Worm (Caenorhabditis elegans) whole organism, L2 larva: ENCODE results near the gene ndua-7.

Experiments used
- C34F6.9 ChIP-seq: fragments of 150-350 bp; optimal IDR thresholded peaks from 2 replicates; lab custom pipeline; 2014; ENCODE audit warnings: missing biosample characterization, missing genetic modification characterization
- F13H6.1 ChIP-seq: sonication (generic microtip); optimal IDR thresholded peaks from 2 replicates; lab custom pipeline; 2016; ENCODE audit warnings: missing genetic modification characterization, missing compliant biosample characterization
- R02D3.7 ChIP-seq: fragments of 150-350 bp; optimal IDR thresholded peaks from 2 replicates; lab custom pipeline; 2014; ENCODE audit warnings: missing biosample characterization, missing genetic modification characterization
- Y55F3AM.14 ChIP-seq: fragments of 200-800 bp; sonication (Bioruptor generic); optimal IDR thresholded peaks from 2 replicates; lab custom pipeline; 2018; ENCODE audit warnings: mild to moderate bottlenecking, missing genetic modification characterization, missing compliant biosample characterization
- ZK546.5 ChIP-seq: sonication (generic microtip); optimal IDR thresholded peaks from 2 replicates; lab custom pipeline; 2017; ENCODE audit warnings: missing biosample characterization, missing genetic modification characterization
- alr-1 ChIP-seq: fragments of 150-350 bp; optimal IDR thresholded peaks from 2 replicates; lab custom pipeline; 2014; ENCODE audit warnings: missing biosample characterization, missing genetic modification characterization
- blmp-1 ChIP-seq: sonication (generic microtip); optimal IDR thresholded peaks from 2 replicates; lab custom pipeline; 2017; ENCODE audit warnings: missing genetic modification characterization, mild to moderate bottlenecking, missing compliant biosample characterization, antibody characterized with exemption, moderate library complexity; ENCODE audit not compliant: insufficient read depth
- ceh-82 ChIP-seq: fragments of 150-350 bp; optimal IDR thresholded peaks from 2 replicates; lab custom pipeline; 2014; ENCODE audit warnings: missing biosample characterization, missing genetic modification characterization
- dmd-4 ChIP-seq: sonication (generic microtip); optimal IDR thresholded peaks from 2 replicates; lab custom pipeline; 2017; ENCODE audit warnings: missing biosample characterization, missing genetic modification characterization
- elt-1 ChIP-seq: fragments of 150-350 bp; optimal IDR thresholded peaks from 2 replicates; lab custom pipeline; 2014; ENCODE audit warnings: missing biosample characterization, missing genetic modification characterization
- elt-3 ChIP-seq: sonication (generic microtip); optimal IDR thresholded peaks from 2 replicates; lab custom pipeline; 2017; ENCODE audit warnings: missing biosample characterization, missing genetic modification characterization
- fos-1 ChIP-seq: fragments of 150-350 bp; optimal IDR thresholded peaks from 2 replicates; lab custom pipeline; 2014; ENCODE audit warnings: missing biosample characterization, missing genetic modification characterization
- gmeb-1 ChIP-seq: fragments of 150-350 bp; optimal IDR thresholded peaks from 2 replicates; lab custom pipeline; 2014; ENCODE audit warnings: missing biosample characterization, missing genetic modification characterization
- lin-13 ChIP-seq: fragments of 150-350 bp; optimal IDR thresholded peaks from 2 replicates; lab custom pipeline; 2014; ENCODE audit warnings: missing biosample characterization, missing genetic modification reagents, missing genetic modification characterization
- lin-39 ChIP-seq: fragments of 150-350 bp; optimal IDR thresholded peaks from 2 replicates; lab custom pipeline; 2014; ENCODE audit warnings: missing biosample characterization, missing genetic modification reagents, missing genetic modification characterization
- mab-5 ChIP-seq: fragments of 150-350 bp; optimal IDR thresholded peaks from 2 replicates; lab custom pipeline; 2014; ENCODE audit warnings: missing biosample characterization, missing genetic modification characterization
- mbf-1 ChIP-seq: sonication (generic microtip); optimal IDR thresholded peaks from 2 replicates; lab custom pipeline; 2017; ENCODE audit warnings: missing biosample characterization, missing genetic modification characterization
- nhr-10 ChIP-seq: sonication (generic microtip); optimal IDR thresholded peaks from 2 replicates; lab custom pipeline; 2017; ENCODE audit warnings: missing biosample characterization, missing genetic modification characterization
- nhr-12 ChIP-seq: fragments of 150-350 bp; optimal IDR thresholded peaks from 2 replicates; lab custom pipeline; 2014; ENCODE audit warnings: missing biosample characterization, missing genetic modification characterization
- nhr-129 ChIP-seq: fragments of 150-350 bp; optimal IDR thresholded peaks from 2 replicates; lab custom pipeline; 2014; ENCODE audit warnings: missing biosample characterization, missing genetic modification characterization
- nhr-23 ChIP-seq: fragments of 150-350 bp; optimal IDR thresholded peaks from 2 replicates; lab custom pipeline; 2014; ENCODE audit warnings: missing biosample characterization, missing genetic modification reagents, missing genetic modification characterization
- nhr-237 ChIP-seq: fragments of 150-350 bp; optimal IDR thresholded peaks from 2 replicates; lab custom pipeline; 2014; ENCODE audit warnings: missing biosample characterization, missing genetic modification characterization
- nhr-6 ChIP-seq: fragments of 150-350 bp; optimal IDR thresholded peaks from 2 replicates; lab custom pipeline; 2014; ENCODE audit warnings: missing biosample characterization, missing genetic modification characterization
- sem-4 ChIP-seq: fragments of 150-350 bp; optimal IDR thresholded peaks from 2 replicates; lab custom pipeline; 2014; ENCODE audit warnings: missing biosample characterization, missing genetic modification reagents, missing genetic modification characterization
- skn-1 ChIP-seq: sonication (generic microtip); optimal IDR thresholded peaks from 2 replicates; lab custom pipeline; 2017; ENCODE audit warnings: missing biosample characterization, missing genetic modification characterization
- sma-3 ChIP-seq: sonication (generic microtip); optimal IDR thresholded peaks from 2 replicates; lab custom pipeline; 2016; ENCODE audit warnings: missing genetic modification reagents, missing genetic modification characterization, missing compliant biosample characterization
- sma-9 ChIP-seq, 2 experiments: fragments of 150-350 bp in 1 of 2; sonication (generic microtip) in 1 of 2; optimal IDR thresholded peaks; 2 replicates each; lab custom pipeline; 2014 to 2016; ENCODE audit warnings: missing genetic modification characterization in 2 of 2, mild to moderate bottlenecking in 1 of 2, missing biosample characterization in 1 of 2, missing compliant biosample characterization in 1 of 2, missing genetic modification reagents in 1 of 2, moderate library complexity in 1 of 2
- snpc-4 ChIP-seq: fragments of 150-350 bp; optimal IDR thresholded peaks from 2 replicates; lab custom pipeline; 2014; ENCODE audit warnings: missing biosample characterization, missing genetic modification characterization
- unc-55 ChIP-seq: fragments of 150-350 bp; sonication (generic microtip); optimal IDR thresholded peaks from 3 replicates; lab custom pipeline; 2014; ENCODE audit warnings: missing biosample characterization, missing genetic modification reagents, missing genetic modification characterization
- zag-1 ChIP-seq: fragments of 150-350 bp; optimal IDR thresholded peaks from 2 replicates; lab custom pipeline; 2014; ENCODE audit warnings: missing biosample characterization, missing genetic modification characterization
- ztf-1 ChIP-seq: fragments of 200-800 bp; sonication (Bioruptor generic); conservative IDR thresholded peaks from 2 replicates; pipeline ENCODE4 v1.3.6; 2022; ENCODE audit warnings: missing genetic modification characterization, missing compliant biosample characterization
- ztf-11 ChIP-seq: sonication (generic microtip); optimal IDR thresholded peaks from 2 replicates; lab custom pipeline; 2017; ENCODE audit warnings: missing biosample characterization, missing genetic modification characterization

The ndua-7 gene

DNA sequence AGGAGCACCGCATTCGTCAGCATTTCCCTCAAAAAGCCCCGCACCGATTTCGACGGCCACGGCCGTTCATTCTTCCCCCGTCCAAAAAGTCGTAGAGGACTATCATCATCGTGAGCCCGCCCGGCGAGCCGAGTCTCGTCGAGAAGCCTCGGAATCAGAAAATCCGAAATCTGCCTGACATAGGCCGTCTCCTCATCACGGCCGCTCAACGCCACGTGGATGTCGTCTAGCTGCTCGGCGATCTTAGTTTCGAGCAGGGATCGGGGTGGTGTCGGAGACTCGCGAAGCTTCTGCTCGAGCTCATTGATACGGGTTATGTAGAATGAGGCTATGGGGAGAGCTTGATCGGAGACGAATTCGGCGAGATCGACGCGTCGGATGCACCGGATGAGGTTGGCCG is 34.7 kb upstream of the ndua-7 start:
- no peak for TF ChIP-seq ztf-1 (GFP tag; lab: Robert Waterston, UW)
- no peak for TF ChIP-seq ztf-11 (tag; lab: Kevin White, UChicago)
- no peak for TF ChIP-seq nhr-129 (tag; lab: Kevin White, UChicago)
- no peak for TF ChIP-seq blmp-1 (tag; lab: Kevin White, UChicago)
- no peak for TF ChIP-seq unc-55 (GFP tag; lab: Kevin White, UChicago)
- no peak for TF ChIP-seq R02D3.7 (tag; lab: Kevin White, UChicago)
- TF ChIP-seq nhr-23 (tag; lab: Kevin White, UChicago) = no peak

DNA sequence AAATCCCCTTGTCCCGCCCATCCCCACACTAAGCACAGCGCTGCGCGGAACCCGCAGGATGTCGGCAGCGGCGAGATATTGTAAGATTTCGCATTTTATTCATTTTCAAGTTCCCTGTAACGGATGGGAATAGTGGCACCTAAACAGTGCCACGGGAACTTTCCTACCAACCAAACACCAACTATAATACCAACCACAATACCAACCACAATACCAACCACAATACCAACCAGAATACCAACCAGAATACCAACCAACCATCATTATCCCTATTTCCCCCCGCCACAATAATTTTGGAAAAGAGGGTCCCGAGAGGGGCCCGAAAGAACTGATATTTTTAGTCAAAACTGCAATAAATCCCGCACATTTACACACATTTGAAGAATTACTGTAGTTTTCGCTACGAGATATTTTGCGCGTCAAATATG is 27.6 kb upstream of the ndua-7 start:
- TF ChIP-seq lin-39 (tag; lab: Kevin White, UChicago) (no peak), unc-55 (GFP tag; lab: Kevin White, UChicago) (no peak), nhr-12 (tag; lab: Kevin White, UChicago) (no peak), sma-3 (GFP tag; lab: Kevin White, UChicago) (peak; percentile 9), lin-13 (GFP tag; lab: Kevin White, UChicago) (no peak), nhr-10 (tag; lab: Kevin White, UChicago) (no peak), snpc-4 (tag; lab: Kevin White, UChicago) (peak; percentile 90)

DNA sequence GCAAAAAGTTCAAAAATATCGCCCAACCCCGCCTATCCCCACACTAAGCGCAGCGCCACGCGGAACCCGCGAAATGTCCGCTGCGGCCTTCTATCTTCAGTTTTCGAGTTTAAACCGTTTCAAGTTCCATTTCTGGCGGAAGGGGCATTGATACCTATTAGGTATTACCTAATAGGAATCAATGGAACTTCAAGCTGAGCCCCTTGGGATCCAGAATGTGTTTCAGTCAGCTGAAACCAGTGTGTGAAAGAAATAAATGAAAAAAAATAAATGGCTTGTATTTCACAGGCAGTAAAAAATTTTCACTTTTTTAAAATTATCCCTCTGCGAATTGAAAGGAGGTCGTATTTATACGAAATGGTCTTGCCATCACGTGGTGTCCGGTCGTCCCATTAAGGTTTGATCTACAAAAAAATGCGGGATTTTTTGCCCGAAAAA is 26.8 kb upstream of the ndua-7 start:
- TF ChIP-seq R02D3.7 (tag; lab: Kevin White, UChicago) = no peak
- TF ChIP-seq unc-55 (GFP tag; lab: Kevin White, UChicago) = peak; percentile 17
- peak; percentile 91 for TF ChIP-seq snpc-4 (tag; lab: Kevin White, UChicago)

DNA sequence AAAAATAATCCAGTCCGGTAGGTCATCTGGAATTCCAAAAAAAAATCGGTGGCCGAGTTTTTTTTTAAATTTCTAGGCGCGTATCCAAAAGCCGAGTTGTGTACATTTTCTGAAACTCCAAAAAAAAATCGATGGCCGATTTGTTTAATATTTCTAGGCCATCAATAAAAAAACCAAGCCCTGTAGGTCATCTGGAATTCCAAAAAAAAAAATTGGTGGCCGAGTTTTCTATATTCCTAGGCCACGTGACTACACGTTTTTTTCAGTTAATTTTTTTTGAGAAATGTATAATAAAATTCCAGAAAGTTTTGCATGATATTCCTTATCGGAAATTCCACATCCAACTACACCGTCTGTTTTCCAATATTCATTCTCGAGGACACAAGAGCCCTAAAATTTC is 23.2 kb upstream of the ndua-7 start, which contains the start of gene sre-45:
Gene sre-45 (plus strand): TSS at position 301 of the 400 bp plus-strand sequence.
- TF ChIP-seq alr-1 = no peak
- no peak for TF ChIP-seq R02D3.7 (tag; lab: Kevin White, UChicago)
- TF ChIP-seq skn-1 (tag; lab: Kevin White, UChicago) = no peak
- no peak for TF ChIP-seq ceh-82 (tag; lab: Kevin White, UChicago)
- TF ChIP-seq Y55F3AM.14 = no peak
- TF ChIP-seq mab-5 (tag; lab: Kevin White, UChicago) = no peak
- no peak for TF ChIP-seq unc-55 (GFP tag; lab: Kevin White, UChicago)
- no peak for TF ChIP-seq nhr-237 (tag; lab: Kevin White, UChicago)
- no peak for TF ChIP-seq elt-1 (tag; lab: Kevin White, UChicago)
- no peak for TF ChIP-seq ZK546.5 (tag; lab: Kevin White, UChicago)
- no peak for TF ChIP-seq mbf-1 (tag; lab: Kevin White, UChicago)
- TF ChIP-seq C34F6.9 (tag; lab: Kevin White, UChicago) = no peak
- TF ChIP-seq elt-3 (tag; lab: Kevin White, UChicago) = no peak
- TF ChIP-seq zag-1 (tag; lab: Kevin White, UChicago) = no peak
- TF ChIP-seq sem-4 (tag; lab: Kevin White, UChicago) = no peak
- no peak for TF ChIP-seq F13H6.1

DNA sequence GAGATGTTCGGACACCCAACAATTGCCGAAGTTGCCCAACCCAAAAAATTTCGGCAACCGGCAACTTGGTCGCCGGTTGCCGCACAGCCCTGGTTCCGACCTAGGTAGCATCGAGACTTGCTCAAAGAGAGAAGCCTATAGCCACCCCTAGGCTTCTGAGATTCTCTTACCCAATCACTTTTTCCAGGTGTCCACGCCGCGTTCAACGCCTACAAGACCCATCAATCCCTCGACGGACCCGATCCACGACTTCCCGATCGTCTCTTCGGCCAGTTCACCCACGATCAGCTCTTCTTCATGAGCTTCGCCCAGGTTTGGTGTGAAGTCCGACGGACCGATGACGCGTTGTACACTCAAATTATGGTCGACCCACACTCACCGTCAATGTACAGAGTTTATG is 21.4 kb upstream of the ndua-7 start:
- no peak for TF ChIP-seq blmp-1 (tag; lab: Kevin White, UChicago)
- TF ChIP-seq C34F6.9 (tag; lab: Kevin White, UChicago) = no peak
- no peak for TF ChIP-seq dmd-4 (tag; lab: Kevin White, UChicago)
- TF ChIP-seq, all 48 proteins: peak for 0

DNA sequence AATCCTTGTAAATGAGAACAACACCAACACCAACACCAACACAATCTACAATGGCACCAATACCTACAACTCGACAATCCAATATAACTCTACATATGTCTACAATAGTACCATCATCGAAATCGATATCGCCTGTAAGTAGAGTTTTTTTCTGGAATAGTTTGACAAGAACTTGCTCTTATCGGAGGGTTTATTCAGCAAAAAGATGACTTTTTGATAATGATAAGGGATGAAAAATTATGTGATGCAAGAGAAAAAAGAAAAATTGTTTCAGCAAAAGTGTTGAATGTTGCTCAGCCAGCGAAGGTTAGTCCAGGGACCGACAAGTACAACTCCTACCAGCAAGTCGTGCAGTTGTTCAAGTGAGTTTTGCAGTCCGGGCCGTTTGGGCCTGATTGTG is 14.2 kb upstream of the ndua-7 start:
- TF ChIP-seq Y55F3AM.14 = no peak
- peak; percentile 85 for TF ChIP-seq fos-1 (tag; lab: Kevin White, UChicago)
- TF ChIP-seq nhr-129 (tag; lab: Kevin White, UChicago) = peak; percentile 38

DNA sequence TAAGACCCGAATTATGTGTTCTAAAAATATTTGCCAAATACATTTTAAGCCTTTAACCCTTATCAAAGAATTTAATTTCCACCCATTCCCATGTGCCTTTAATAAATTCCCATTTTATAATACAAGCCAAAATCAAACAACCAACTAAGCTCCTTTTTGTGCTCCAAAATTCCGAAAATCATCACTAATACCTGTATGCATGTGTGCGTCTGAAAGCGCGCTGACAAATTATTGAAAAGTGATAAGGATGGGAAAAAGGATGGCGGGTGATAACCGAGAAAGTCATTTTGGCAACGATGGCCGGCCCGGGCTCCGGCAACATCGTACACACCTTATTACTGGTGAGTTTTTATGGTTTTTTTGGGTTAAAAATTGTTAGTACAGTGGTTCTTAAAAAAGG is 13.1 kb upstream of the ndua-7 start, which contains the start of gene nep-17:
Gene nep-17 (plus strand): TSS at position 285 of the 400 bp plus-strand sequence.
- TF ChIP-seq gmeb-1 (tag; lab: Kevin White, UChicago) = peak; percentile 4
- no peak for TF ChIP-seq sma-9 (GFP tag; optimal IDR thresholded peaks at IDR 0.05; lab: Kevin White, UChicago)
- TF ChIP-seq sma-9 (tag; optimal IDR thresholded peaks at IDR 0.05; lab: Kevin White, UChicago) = no peak
- TF ChIP-seq fos-1 (tag; lab: Kevin White, UChicago) = peak; percentile 81
- TF ChIP-seq nhr-6 = no peak
